Worm (Caenorhabditis elegans): ENCODE measurements around the gene gpa-9.

gpa-9 gene

ce11 chrV:12637238-12637690 lies 11.8 kb downstream of the gpa-9 start, which contains the start of gene F56H9.2 (continued):
- TF ChIP-seq ztf-11 (tag; optimal IDR thresholded peaks at IDR 0.05), result no peak
- no peak for TF ChIP-seq lin-39 (tag; optimal IDR thresholded peaks at IDR 0.05)
- peak; percentile 69 for TF ChIP-seq ama-1 (optimal IDR thresholded peaks at IDR 0.05)
- peak; percentile 16 for TF ChIP-seq spr-1 (tag; optimal IDR thresholded peaks at IDR 0.05)

ce11 chrV:12636248-12636647 lies 12.9 kb downstream of the gpa-9 start:
- TF ChIP-seq hlh-11 (tag; optimal IDR thresholded peaks at IDR 0.05), result peak; percentile 42
- peak in 1 of 2 experiments; percentile 28 for TF ChIP-seq unc-62 (GFP tag; optimal IDR thresholded peaks at IDR 0.05 in 1 of 2)
- no peak for TF ChIP-seq unc-62 (tag; optimal IDR thresholded peaks at IDR 0.05)
- TF ChIP-seq F26F4.8 (GFP tag; conservative IDR thresholded peaks at IDR 0.05), result no peak
- TF ChIP-seq F49E8.2 (tag; optimal IDR thresholded peaks at IDR 0.05; ENCODE audit: borderline replicate concordance), result no peak
- TF ChIP-seq nhr-48 (tag; optimal IDR thresholded peaks at IDR 0.05), result peak; percentile 13
- TF ChIP-seq tra-1 (GFP tag; IDR thresholded peaks at IDR 0.05), result 0 out of 2 replicates have a peak, but pooled peaks have one; percentile 43
- no peak for TF ChIP-seq nhr-28 (tag; optimal IDR thresholded peaks at IDR 0.05)
- peak in 1 of 2 experiments; percentile 20 for TF ChIP-seq mdl-1 (tag; optimal IDR thresholded peaks at IDR 0.05)
- peak; percentile 26 for TF ChIP-seq hlh-30 (tag; optimal IDR thresholded peaks at IDR 0.05; ENCODE audit: insufficient read depth)
- peak; percentile 32 for TF ChIP-seq aha-1 (tag)
- no peak for TF ChIP-seq egl-27 (tag; optimal IDR thresholded peaks at IDR 0.05)
- no peak for TF ChIP-seq nhr-102 (tag; optimal IDR thresholded peaks at IDR 0.05)
- no peak for TF ChIP-seq T20F7.1 (GFP tag; optimal IDR thresholded peaks at IDR 0.05)
- TF ChIP-seq snpc-1.2 (GFP tag; IDR thresholded peaks at IDR 0.05), result no peak
- TF ChIP-seq nhr-11 (tag; optimal IDR thresholded peaks at IDR 0.05), result peak; percentile 35
- TF ChIP-seq tag-97 (GFP tag; IDR thresholded peaks at IDR 0.05), result no peak
- peak; percentile 1 for TF ChIP-seq mep-1 (tag; optimal IDR thresholded peaks at IDR 0.05)
- TF ChIP-seq zag-1 (tag; optimal IDR thresholded peaks at IDR 0.05), result no peak
- no peak for TF ChIP-seq ceh-82 (tag; optimal IDR thresholded peaks at IDR 0.05)
- peak in 1 of 2 experiments; percentile 50 for TF ChIP-seq daf-16 (GFP tag; optimal IDR thresholded peaks at IDR 0.05)
- TF ChIP-seq daf-16 (tag; optimal IDR thresholded peaks at IDR 0.05), result no peak
- no peak for TF ChIP-seq daf-12 (tag; optimal IDR thresholded peaks at IDR 0.05)
- TF ChIP-seq lin-39 (tag; optimal IDR thresholded peaks at IDR 0.05), result no peak
- TF ChIP-seq ceh-44 (GFP tag; IDR thresholded peaks at IDR 0.05), result no peak
- no peak for TF ChIP-seq ztf-11 (tag; optimal IDR thresholded peaks at IDR 0.05)
- TF ChIP-seq madf-9 (GFP tag; conservative IDR thresholded peaks at IDR 0.05), result no peak
- no peak for TF ChIP-seq lsy-2 (tag; optimal IDR thresholded peaks at IDR 0.05)
- no peak for TF ChIP-seq vab-7 (GFP tag; IDR thresholded peaks at IDR 0.05)

ce11 chrV:12635218-12635617 lies 13.9 kb downstream of the gpa-9 start:
- TF ChIP-seq nhr-25 (tag; optimal IDR thresholded peaks at IDR 0.05; ENCODE audit: borderline replicate concordance, insufficient read depth) (no peak), ceh-62 (tag; optimal IDR thresholded peaks at IDR 0.05) (no peak), ZK337.2 (GFP tag; IDR thresholded peaks at IDR 0.05) (no peak), lin-38 (GFP tag; IDR thresholded peaks at IDR 0.05) (no peak), nhr-77 (tag; optimal IDR thresholded peaks at IDR 0.05) (peak; percentile 76), set-16 (GFP tag; IDR thresholded peaks at IDR 0.05) (no peak), nhr-11 (tag; optimal IDR thresholded peaks at IDR 0.05) (no peak), pqm-1 (tag; optimal IDR thresholded peaks at IDR 0.05) (no peak), daf-16 (GFP tag; optimal IDR thresholded peaks at IDR 0.05) (no peak), daf-16 (tag; optimal IDR thresholded peaks at IDR 0.05) (peak; percentile 45), T26A8.4 (GFP tag; IDR thresholded peaks at IDR 0.05) (no peak), nhr-10 (tag; optimal IDR thresholded peaks at IDR 0.05) (no peak), hlh-11 (tag; optimal IDR thresholded peaks at IDR 0.05) (peak; percentile 38), mxl-3 (GFP tag; optimal IDR thresholded peaks at IDR 0.05) (peak; percentile 44), daf-8 (GFP tag; IDR thresholded peaks at IDR 0.05) (no peak), Y105C5A.15 (GFP tag; IDR thresholded peaks at IDR 0.05) (no peak), nhr-28 (tag; optimal IDR thresholded peaks at IDR 0.05) (peak; percentile 86), ZK546.5 (tag; optimal IDR thresholded peaks at IDR 0.05) (no peak), aha-1 (tag) (peak; percentile 30), ztf-7 (tag; optimal IDR thresholded peaks at IDR 0.05) (no peak), dmd-9 (GFP tag; IDR thresholded peaks at IDR 0.05) (no peak), php-3 (GFP tag; IDR thresholded peaks at IDR 0.05) (peak; percentile 50; the same call in 1 of the 2 replicates), dve-1 (tag; optimal IDR thresholded peaks at IDR 0.05; ENCODE audit: insufficient read depth) (peak; percentile 87), nhr-111 (GFP tag; optimal IDR thresholded peaks at IDR 0.05) (no peak), dmd-6 (GFP tag; IDR thresholded peaks at IDR 0.05) (peak; percentile 51)

Measured in whole organism, L4 larva.